Worm (Caenorhabditis elegans) whole organism, late embryonic: ENCODE data around the gene C04A2.15.

Source experiments
- ama-1 ChIP-seq: fragments of 150-350 bp; optimal IDR thresholded peaks from 2 replicates; lab custom pipeline; 2014
- ceh-24 ChIP-seq: sonication (generic microtip); optimal IDR thresholded peaks from 2 replicates; lab custom pipeline; 2016; ENCODE audit warnings: mild to moderate bottlenecking, missing genetic modification characterization, missing compliant biosample characterization
- che-1 ChIP-seq: sonication (generic microtip); optimal IDR thresholded peaks from 2 replicates; lab custom pipeline; 2016; ENCODE audit warnings: mild to moderate bottlenecking, missing genetic modification characterization, missing compliant biosample characterization
- dve-1 ChIP-seq: sonication (generic microtip); optimal IDR thresholded peaks from 2 replicates; lab custom pipeline; 2017; ENCODE audit warnings: antibody characterized with exemption, mild to moderate bottlenecking, missing genetic modification characterization, missing compliant biosample characterization
- elt-2 ChIP-seq: sonication (generic microtip); optimal IDR thresholded peaks from 2 replicates; lab custom pipeline; 2016; ENCODE audit warnings: missing genetic modification reagents, missing genetic modification characterization, missing compliant biosample characterization
- fkh-10 ChIP-seq: fragments of 150-350 bp; optimal IDR thresholded peaks from 2 replicates; lab custom pipeline; 2014; ENCODE audit warnings: missing biosample characterization, missing genetic modification reagents, missing genetic modification characterization
- hlh-30 ChIP-seq: sonication (generic microtip); optimal IDR thresholded peaks from 2 replicates; lab custom pipeline; 2017; ENCODE audit warnings: antibody characterized with exemption, missing genetic modification characterization, missing compliant biosample characterization; ENCODE audit not compliant: insufficient read depth
- hlh-6 ChIP-seq: sonication (generic microtip); optimal IDR thresholded peaks from 2 replicates; lab custom pipeline; 2016; ENCODE audit warnings: missing genotype, missing genetic modification characterization, missing compliant biosample characterization
- nhr-11 ChIP-seq: fragments of 150-350 bp; optimal IDR thresholded peaks from 2 replicates; lab custom pipeline; 2014; ENCODE audit warnings: missing biosample characterization, missing genetic modification characterization
- pag-3 ChIP-seq: sonication (generic microtip); optimal IDR thresholded peaks from 2 replicates; lab custom pipeline; 2016; ENCODE audit warnings: missing compliant biosample characterization, missing genetic modification characterization, borderline replicate concordance
- pha-4 ChIP-seq: fragments of 150-350 bp; optimal IDR thresholded peaks from 2 replicates; lab custom pipeline; 2018; ENCODE audit warnings: missing biosample characterization, missing genetic modification reagents, missing genetic modification characterization
- sox-4 ChIP-seq: sonication (generic microtip); optimal IDR thresholded peaks from 2 replicates; lab custom pipeline; 2017; ENCODE audit warnings: mild to moderate bottlenecking, missing genetic modification characterization, inconsistent platforms, missing compliant biosample characterization
- tbx-2 ChIP-seq: sonication (generic microtip); optimal IDR thresholded peaks from 2 replicates; lab custom pipeline; 2016; ENCODE audit warnings: missing genetic modification characterization, missing compliant biosample characterization

DNA sequence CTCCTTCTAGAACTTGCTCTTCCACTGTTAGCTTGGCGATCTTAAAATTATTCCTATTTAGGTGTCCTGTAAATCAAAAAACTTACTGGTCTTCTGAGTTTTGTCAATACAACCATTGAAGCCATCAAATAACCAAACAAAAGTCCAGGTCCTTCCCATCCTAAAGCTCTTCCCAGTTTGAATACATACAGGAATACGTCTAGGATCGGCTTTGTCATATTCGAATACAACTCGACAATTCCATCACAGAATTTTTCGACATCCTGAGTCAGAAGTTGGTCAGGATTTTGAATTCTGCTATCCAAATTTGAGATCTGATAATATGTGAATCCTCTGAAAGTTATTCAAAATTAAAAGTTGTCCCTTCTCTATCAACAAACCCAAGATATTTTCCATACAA lies 30.3 kb downstream of the C04A2.15 start:
- TF ChIP-seq dve-1 (tag; lab: Kevin White, UChicago) = no peak
- no peak for TF ChIP-seq elt-2
- no peak for TF ChIP-seq ama-1 (lab: Kevin White, UChicago)
- TF ChIP-seq pag-3 (tag; lab: Kevin White, UChicago) = no peak
- no peak for TF ChIP-seq tbx-2
- no peak for TF ChIP-seq hlh-30 (tag; lab: Kevin White, UChicago)
- no peak for TF ChIP-seq ceh-24
- TF ChIP-seq che-1 = no peak
- no peak for TF ChIP-seq pha-4 (tag; lab: Kevin White, UChicago)
- TF ChIP-seq hlh-6 (tag; lab: Kevin White, UChicago) = no peak
- no peak for TF ChIP-seq sox-4 (tag; lab: Kevin White, UChicago)
- TF ChIP-seq fkh-10 = no peak
- TF ChIP-seq nhr-11 (tag; lab: Kevin White, UChicago) = no peak
